Worm (Caenorhabditis elegans) whole organism, L4/young adult: Measurements from ENCODE around the gene C15H7.4.
A peak's percentile ranks its signal among the peaks of the same experiment; 100 is the strongest.
"Not testable (repeated sequence)": the region's sequence is repeated elsewhere in the genome, so short reads cannot be mapped to it uniquely, and the experiment has no call there.

Experiments used
- W03F9.2 ChIP-seq: fragments of 150-350 bp; optimal IDR thresholded peaks from 2 replicates; lab custom pipeline; 2014; ENCODE audit warnings: missing biosample characterization, missing genetic modification characterization
- dao-5 ChIP-seq: sonication (generic microtip); optimal IDR thresholded peaks from 2 replicates; lab custom pipeline; 2016; ENCODE audit warnings: missing genotype, missing genetic modification characterization, moderate library complexity, missing compliant biosample characterization
- him-1 ChIP-seq: sonication (generic microtip); optimal IDR thresholded peaks from 2 replicates; lab custom pipeline; 2016; ENCODE audit warnings: missing genotype, missing genetic modification reagents, missing genetic modification characterization, missing compliant biosample characterization

Gene C15H7.4

DNA sequence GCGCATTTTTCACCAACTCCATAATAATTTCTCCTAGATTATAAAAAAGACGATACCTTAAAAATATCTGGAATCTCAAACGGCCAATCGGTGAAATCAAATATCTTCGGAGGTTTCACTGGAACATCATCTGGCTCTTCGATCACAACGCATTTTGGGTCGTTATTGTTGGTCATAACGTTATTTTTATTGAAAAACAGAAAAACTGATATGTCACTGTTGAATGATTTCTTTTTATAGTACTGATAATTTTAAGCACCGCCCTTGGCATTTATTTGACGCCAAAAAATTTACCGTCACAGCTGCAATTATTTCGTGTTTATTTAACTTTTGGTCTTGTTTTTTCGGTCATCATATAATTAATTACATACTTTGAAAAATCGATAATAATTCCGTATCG is 34.3 kb upstream of the C15H7.4 start, which contains the start of gene best-5:
Gene best-5 (minus strand): TSS at position 210 of the 400 bp plus-strand sequence.
- TF ChIP-seq dao-5 (tag; lab: Kevin White, UChicago) (no peak), him-1 (tag; lab: Kevin White, UChicago) (no peak), W03F9.2 (tag; lab: Kevin White, UChicago) (no peak)

DNA sequence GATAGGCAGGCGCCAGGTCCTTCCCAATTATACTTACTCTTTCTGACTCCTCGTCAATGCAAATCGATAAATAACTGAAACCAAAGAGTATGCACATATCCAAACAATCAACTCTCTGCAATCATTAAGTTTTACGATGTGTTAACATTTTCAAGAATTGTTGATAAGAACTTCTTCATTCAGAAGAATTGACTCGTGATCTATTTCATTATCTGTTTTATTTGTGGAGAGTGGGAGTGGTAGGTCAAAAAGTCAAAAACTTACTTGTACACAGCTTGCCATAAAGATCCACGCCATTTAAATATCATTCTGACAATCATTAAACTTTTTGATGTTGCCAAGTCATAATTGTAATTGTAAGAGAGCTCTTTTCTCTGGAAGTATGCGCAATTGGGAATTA is 33.7 kb upstream of the C15H7.4 start:
- TF ChIP-seq W03F9.2 (tag; lab: Kevin White, UChicago) (no peak), him-1 (tag; lab: Kevin White, UChicago) (no peak), dao-5 (tag; lab: Kevin White, UChicago) (no peak)

- TF ChIP-seq W03F9.2 (tag; lab: Kevin White, UChicago) (no peak), dao-5 (tag; lab: Kevin White, UChicago) (no peak), him-1 (tag; lab: Kevin White, UChicago) (no peak)
Measured at ce11 chrIII:9685959-9686358, 30.3 kb upstream of the C15H7.4 start, which contains the start of gene C07A9.10. TSS of gene C07A9.10 (minus strand) at chrIII:9686059.

ce11 chrIII:9682729-9683128 is 27.0 kb upstream of the C15H7.4 start, which contains the start of gene C07A9.5:
TSS of gene C07A9.5 (minus strand) at chrIII:9682829.
- not testable (repeated sequence) for TF ChIP-seq W03F9.2, him-1, dao-5 (tag; lab: Kevin White, UChicago)

DNA sequence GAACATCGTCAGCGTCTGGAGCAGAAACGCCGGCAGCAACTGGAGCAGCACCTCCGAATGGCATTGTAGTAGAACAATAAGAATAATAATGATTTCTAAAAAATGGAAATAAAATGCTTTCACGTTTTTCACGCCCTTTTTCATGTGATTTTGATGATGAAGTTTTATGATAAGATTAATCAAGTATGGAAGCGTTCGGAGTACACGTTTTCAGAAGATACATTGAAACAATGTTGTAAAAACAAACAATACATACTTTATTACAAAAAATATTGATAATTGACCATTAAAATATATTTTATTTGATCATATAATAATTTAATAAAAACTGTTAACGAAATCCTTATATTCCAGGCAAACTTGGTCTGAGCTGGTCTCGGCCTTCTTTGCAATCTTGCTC is 25.5 kb upstream of the C15H7.4 start, which contains the start of gene C07A9.13:
Gene C07A9.13 (minus strand): TSS at position 101 of the 400 bp plus-strand sequence.
- TF ChIP-seq him-1, dao-5, W03F9.2 (tag; lab: Kevin White, UChicago): not testable (repeated sequence)

DNA sequence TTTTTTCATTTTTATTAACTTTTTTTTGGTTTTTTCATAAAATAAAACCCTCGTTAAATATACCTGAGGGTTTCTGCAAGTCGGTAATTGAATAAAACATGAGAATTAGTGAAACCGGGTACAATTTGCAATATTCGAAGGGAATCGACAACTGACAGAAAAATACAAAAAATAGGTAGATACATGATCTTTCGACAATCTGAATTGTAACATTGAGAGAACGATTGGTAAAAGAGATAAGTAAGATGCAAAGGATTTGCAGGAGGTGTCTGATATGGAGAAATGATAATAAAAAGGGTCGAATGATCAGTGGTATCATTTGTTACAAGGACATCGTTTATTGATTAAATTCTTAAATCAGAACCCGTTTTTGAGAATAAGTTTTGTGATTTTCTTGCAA is 23.1 kb upstream of the C15H7.4 start, which contains the start of gene ugt-60:
Gene ugt-60 (minus strand): TSS at position 233 of the 400 bp plus-strand sequence.
- TF ChIP-seq him-1 (tag; lab: Kevin White, UChicago) (no peak), W03F9.2 (tag; lab: Kevin White, UChicago) (no peak), dao-5 (tag; lab: Kevin White, UChicago) (no peak)

DNA sequence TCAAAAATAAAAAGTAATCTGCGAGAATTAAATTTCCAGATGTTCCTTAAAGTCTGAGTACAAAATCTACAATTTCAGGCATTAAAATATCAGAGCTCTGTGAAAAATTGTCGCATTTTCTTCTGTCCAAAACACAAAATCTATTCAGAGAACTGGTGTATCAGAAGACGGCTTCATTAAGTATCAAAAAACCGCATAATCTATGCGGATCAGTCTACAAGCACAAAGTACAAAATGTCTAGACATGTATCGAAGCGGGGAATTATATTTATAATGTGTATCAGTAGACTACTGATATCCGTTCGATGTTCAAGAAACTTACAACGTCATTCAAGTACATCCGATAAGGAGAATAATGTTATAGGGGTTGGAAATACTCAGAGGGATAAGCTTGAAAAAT is 13.8 kb upstream of the C15H7.4 start:
- TF ChIP-seq him-1 (tag; lab: Kevin White, UChicago) = no peak
- TF ChIP-seq dao-5 (tag; lab: Kevin White, UChicago) = no peak
- no peak for TF ChIP-seq W03F9.2 (tag; lab: Kevin White, UChicago)

- TF ChIP-seq him-1 (tag; lab: Kevin White, UChicago) = peak; percentile 91
- TF ChIP-seq W03F9.2 (tag; lab: Kevin White, UChicago) = no peak
- no peak for TF ChIP-seq dao-5 (tag; lab: Kevin White, UChicago)
Measured at ce11 chrIII:9667591-9668265, 12.0 kb upstream of the C15H7.4 start, which contains the start of gene C07A9.9. TSS of gene C07A9.9 (minus strand) at chrIII:9667641.

DNA sequence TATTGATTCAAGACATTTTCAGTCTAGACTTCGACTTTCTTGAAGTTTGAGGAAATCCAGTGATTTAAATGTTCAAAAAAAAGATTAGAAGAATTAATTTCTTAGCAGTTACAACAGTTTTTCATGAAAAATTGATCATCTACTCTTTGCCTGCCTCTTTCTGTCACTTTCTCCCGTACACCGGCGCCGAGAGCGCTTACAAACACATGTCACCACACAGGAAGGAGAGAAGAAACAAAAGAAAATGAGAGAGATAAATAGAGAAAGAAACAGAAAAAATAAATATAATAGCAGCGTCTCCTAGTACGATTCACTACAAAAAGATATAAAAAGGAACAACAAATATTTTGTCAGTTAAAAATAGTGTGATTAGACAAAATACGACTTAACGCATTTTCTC is 11.0 kb upstream of the C15H7.4 start:
- TF ChIP-seq dao-5 (tag; lab: Kevin White, UChicago) (no peak), him-1 (tag; lab: Kevin White, UChicago) (no peak), W03F9.2 (tag; lab: Kevin White, UChicago) (no peak)

- TF ChIP-seq W03F9.2 (tag; lab: Kevin White, UChicago) (no peak), dao-5 (tag; lab: Kevin White, UChicago) (no peak), him-1 (tag; lab: Kevin White, UChicago) (no peak)
Measured at ce11 chrIII:9666239-9666638, 10.5 kb upstream of the C15H7.4 start.

DNA sequence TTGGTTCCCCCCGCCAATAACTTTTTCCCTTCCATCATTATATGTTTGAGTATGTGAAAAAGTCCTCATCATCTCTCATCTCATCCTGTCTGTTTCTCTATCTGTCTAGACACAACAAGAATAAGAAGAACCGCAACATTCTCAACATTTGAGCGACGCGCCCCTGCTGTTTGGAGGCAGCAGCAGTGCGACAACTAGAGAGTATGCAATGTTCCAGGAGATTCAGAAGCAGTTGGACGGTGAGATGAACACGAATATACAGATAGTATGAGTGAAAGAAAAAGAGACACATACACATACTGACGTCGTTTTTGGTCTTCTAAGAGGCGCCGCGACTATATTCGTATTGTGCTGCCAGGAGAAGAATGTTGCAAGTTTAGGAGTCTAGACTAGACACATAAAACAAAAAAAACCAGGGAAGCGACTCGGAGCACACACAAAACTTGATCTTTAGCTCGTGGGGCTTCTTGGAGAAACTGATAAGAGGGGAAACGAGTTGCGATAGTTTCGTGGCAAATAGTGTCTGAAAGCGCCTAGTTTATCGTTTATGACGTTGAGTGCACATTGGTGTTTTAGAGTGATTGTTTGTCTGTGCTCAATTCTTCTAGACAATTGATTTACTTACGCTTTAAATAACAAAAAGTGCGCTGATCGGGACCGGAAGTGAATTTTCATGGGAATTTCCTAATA is 9.9 kb upstream of the C15H7.4 start:
- no peak for TF ChIP-seq W03F9.2 (tag; lab: Kevin White, UChicago)
- TF ChIP-seq him-1 (tag; lab: Kevin White, UChicago) = no peak
- TF ChIP-seq dao-5 (tag; lab: Kevin White, UChicago) = no peak

DNA sequence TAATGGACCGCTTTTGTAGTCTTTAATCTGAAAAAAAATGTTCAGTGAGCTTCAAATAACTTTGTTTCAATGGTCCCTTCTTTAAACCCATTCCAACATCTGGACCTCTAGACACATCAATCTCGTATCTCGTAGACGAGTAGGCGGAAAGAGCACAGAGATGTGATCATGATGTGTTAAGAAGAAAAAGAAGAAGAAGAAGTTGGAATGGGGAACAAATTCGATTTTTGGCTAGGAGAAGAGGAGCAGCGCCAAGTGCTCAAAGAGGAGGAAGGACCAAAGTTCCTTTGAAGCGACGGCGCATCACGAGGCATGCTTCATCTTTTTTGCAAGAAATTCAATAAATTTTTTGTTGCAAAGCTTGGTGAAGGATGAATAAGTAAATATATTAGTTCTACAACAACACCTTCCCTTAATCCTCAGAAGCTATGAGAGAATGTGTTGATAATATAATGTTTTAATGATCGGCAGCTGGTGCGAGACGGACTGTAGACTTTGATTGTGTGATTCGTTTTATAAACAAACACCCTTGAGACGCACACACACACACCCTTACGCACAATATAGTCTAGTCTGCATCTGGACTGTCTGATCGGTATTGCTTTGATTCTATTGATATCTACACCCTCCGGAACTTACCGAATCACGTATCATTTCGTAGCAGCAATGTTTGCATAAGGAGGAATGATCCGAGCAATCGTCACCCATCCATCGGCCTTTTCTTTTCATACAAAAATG is 9.0 kb upstream of the C15H7.4 start:
- TF ChIP-seq dao-5 (tag; lab: Kevin White, UChicago) = no peak
- TF ChIP-seq W03F9.2 (tag; lab: Kevin White, UChicago) = no peak
- TF ChIP-seq him-1 (tag; lab: Kevin White, UChicago) = peak; percentile 21
